Worm (Caenorhabditis elegans) whole organism, midembryonic: Measurements from ENCODE around the gene C09B8.4.

Experiments
- T22C8.4 ChIP-seq: fragments of 200-800 bp; sonication (Bioruptor generic); IDR thresholded peaks from 2 replicates; pipeline ENCODE4 v1.3.6; 2022; ENCODE audit warnings: missing genetic modification characterization, missing compliant biosample characterization
- cog-1 ChIP-seq: sonication (generic microtip); optimal IDR thresholded peaks from 2 replicates; lab custom pipeline; 2016; ENCODE audit warnings: missing genetic modification characterization, missing compliant biosample characterization
- flt-1 ChIP-seq: fragments of 200-800 bp; sonication (Bioruptor generic); IDR thresholded peaks from 2 replicates; pipeline ENCODE4 v1.3.6; 2022; ENCODE audit warnings: missing genetic modification characterization, missing compliant biosample characterization
- klf-2 ChIP-seq: fragments of 200-800 bp; sonication (Bioruptor generic); conservative IDR thresholded peaks from 2 replicates; pipeline ENCODE4 v1.3.6; 2022; ENCODE audit warnings: missing genetic modification reagents, missing genetic modification characterization, missing compliant biosample characterization
- med-1 ChIP-seq: sonication (generic microtip); optimal IDR thresholded peaks from 2 replicates; lab custom pipeline; 2017; ENCODE audit warnings: missing genetic modification characterization, mild to moderate bottlenecking, missing compliant biosample characterization, antibody characterized with exemption, missing genetic modification reagents; ENCODE audit not compliant: insufficient read depth
- ref-1 ChIP-seq: fragments of 200-800 bp; sonication (Bioruptor generic); conservative IDR thresholded peaks from 2 replicates; pipeline ENCODE4 v1.3.6; 2022; ENCODE audit warnings: missing genetic modification reagents, missing genetic modification characterization, missing compliant biosample characterization
- tab-1 ChIP-seq: fragments of 200-800 bp; sonication (Bioruptor generic); IDR thresholded peaks from 2 replicates; pipeline ENCODE4 v1.3.6; 2022; ENCODE audit warnings: missing genetic modification characterization, missing compliant biosample characterization
- ztf-23 ChIP-seq: fragments of 200-800 bp; sonication (Bioruptor generic); IDR thresholded peaks from 2 replicates; pipeline ENCODE4 v1.3.6; 2022; ENCODE audit warnings: missing genetic modification reagents, missing genetic modification characterization, missing compliant biosample characterization
- ztf-29 ChIP-seq: fragments of 200-800 bp; sonication (Bioruptor generic); IDR thresholded peaks from 2 replicates; pipeline ENCODE4 v1.3.6; 2022; ENCODE audit warnings: missing genetic modification reagents, missing genetic modification characterization, missing compliant biosample characterization

The C09B8.4 gene

DNA sequence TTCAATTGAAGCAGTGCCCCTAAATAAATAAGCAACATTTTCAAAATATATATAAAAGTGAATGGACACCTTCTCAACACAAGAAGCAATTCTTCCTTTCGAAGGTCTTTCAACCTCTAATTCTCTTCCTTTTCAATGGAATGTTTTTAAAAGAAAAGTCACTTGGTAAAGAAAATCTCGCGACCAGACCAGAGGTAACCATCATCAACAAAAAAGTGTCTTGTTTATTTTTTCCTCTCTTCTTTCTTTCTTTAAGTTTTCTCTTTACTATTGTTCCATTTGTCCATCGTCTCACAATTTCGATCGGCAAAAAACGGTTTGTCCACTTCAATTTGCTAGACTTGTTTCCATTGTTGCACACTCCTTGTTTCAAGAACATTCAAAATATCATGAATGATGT, 4.6 kb downstream of the C09B8.4 start, which contains the start of gene C09B8.8:
TSS of gene C09B8.8 (plus strand) at position 397 of the 400 bp plus-strand sequence.
- TF ChIP-seq ztf-29 = no peak
- TF ChIP-seq cog-1 (tag; lab: Kevin White, UChicago) = no peak
- no peak for TF ChIP-seq ztf-23 (GFP tag; lab: Robert Waterston, UW)
- TF ChIP-seq T22C8.4 = no peak
- no peak for TF ChIP-seq tab-1
- no peak for TF ChIP-seq klf-2 (GFP tag; lab: Robert Waterston, UW)
- no peak for TF ChIP-seq ref-1 (GFP tag; lab: Robert Waterston, UW)
- TF ChIP-seq flt-1 = no peak
- TF ChIP-seq med-1 (GFP tag; lab: Kevin White, UChicago) = no peak

DNA sequence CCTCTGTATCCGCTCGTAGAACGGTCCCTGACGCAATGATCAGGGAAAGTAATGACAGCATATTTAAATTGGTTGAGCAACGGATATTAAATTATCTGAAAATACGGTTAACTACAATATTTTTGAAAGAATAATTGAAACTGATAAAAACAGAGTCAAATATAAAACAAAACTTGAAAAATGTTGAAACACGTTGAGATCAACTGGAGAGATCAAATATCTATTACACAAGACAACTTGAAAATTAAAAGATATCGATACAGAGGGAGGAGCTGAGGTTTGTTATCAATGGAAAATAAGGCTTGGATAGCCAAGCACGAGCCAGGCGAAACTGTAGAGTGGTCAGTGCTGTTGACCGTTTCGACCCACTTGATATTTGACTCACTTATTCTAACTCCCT, 9.2 kb downstream of the C09B8.4 start, which contains the start of gene C09B8.3:
TSS of gene C09B8.3 (minus strand) at position 101 of the 400 bp plus-strand sequence.
- TF ChIP-seq T22C8.4 (no peak), ref-1 (GFP tag; lab: Robert Waterston, UW) (no peak), tab-1 (no peak), med-1 (GFP tag; lab: Kevin White, UChicago) (no peak), ztf-29 (no peak), cog-1 (tag; lab: Kevin White, UChicago) (no peak), klf-2 (GFP tag; lab: Robert Waterston, UW) (no peak), ztf-23 (GFP tag; lab: Robert Waterston, UW) (no peak), flt-1 (no peak)

DNA sequence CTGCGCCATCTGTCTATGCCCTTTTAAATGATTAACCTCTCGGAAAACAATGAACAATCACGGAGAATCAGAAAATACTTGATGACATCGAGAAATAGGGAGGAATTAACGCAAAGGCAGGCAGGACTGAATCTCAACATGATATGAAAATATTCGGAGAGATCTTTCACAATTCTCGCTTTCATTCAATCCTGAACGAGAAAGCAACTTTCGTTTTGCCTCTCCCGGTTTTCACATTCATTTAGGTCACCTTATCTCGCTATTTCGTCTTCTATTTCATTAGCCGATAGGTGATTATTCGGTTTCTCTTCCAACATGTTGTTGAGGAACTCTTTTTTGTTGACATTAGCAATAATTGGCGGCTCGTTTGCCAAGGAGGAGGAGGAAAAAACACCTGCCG, 15.4 kb downstream of the C09B8.4 start:
- TF ChIP-seq cog-1 (tag; lab: Kevin White, UChicago) = no peak
- no peak for TF ChIP-seq ref-1 (GFP tag; lab: Robert Waterston, UW)
- no peak for TF ChIP-seq T22C8.4
- no peak for TF ChIP-seq ztf-29
- TF ChIP-seq flt-1 = no peak
- no peak for TF ChIP-seq med-1 (GFP tag; lab: Kevin White, UChicago)
- no peak for TF ChIP-seq ztf-23 (GFP tag; lab: Robert Waterston, UW)
- no peak for TF ChIP-seq tab-1
- no peak for TF ChIP-seq klf-2 (GFP tag; lab: Robert Waterston, UW)

DNA sequence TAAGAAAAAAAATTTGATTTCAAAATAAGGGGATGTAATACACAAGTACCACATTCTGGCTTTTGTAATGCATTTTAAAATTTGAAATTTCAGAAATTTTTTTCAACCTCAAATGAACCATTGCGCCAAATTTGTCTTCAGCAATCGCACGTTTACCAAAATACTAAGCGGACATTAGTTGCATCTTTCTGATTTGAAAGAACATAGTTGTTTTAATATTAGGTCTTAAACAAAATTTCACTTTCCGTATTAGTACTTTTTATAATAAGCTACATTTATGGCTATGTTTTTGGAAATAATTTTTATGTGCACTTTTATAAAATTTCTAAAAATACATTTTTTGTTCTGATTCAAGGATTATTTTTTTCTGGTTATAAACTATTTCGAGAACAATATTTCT, 15.9 kb downstream of the C09B8.4 start, which contains the start of gene sups-1:
TSS of gene sups-1 (plus strand) at position 301 of the 400 bp plus-strand sequence.
- TF ChIP-seq flt-1 (no peak), cog-1 (tag; lab: Kevin White, UChicago) (no peak), T22C8.4 (no peak), ref-1 (GFP tag; lab: Robert Waterston, UW) (no peak), med-1 (GFP tag; lab: Kevin White, UChicago) (no peak), ztf-23 (GFP tag; lab: Robert Waterston, UW) (no peak), ztf-29 (no peak), klf-2 (GFP tag; lab: Robert Waterston, UW) (no peak), tab-1 (no peak)

- no peak for TF ChIP-seq flt-1
- no peak for TF ChIP-seq ref-1 (GFP tag; lab: Robert Waterston, UW)
- TF ChIP-seq ztf-23 (GFP tag; lab: Robert Waterston, UW) = no peak
- no peak for TF ChIP-seq ztf-29
- no peak for TF ChIP-seq klf-2 (GFP tag; lab: Robert Waterston, UW)
- TF ChIP-seq T22C8.4 = no peak
- no peak for TF ChIP-seq tab-1
Observed at ce11 chrX:6002479-6002878, 17.3 kb downstream of the C09B8.4 start.

- no peak for TF ChIP-seq ztf-23 (GFP tag; lab: Robert Waterston, UW)
- no peak for TF ChIP-seq klf-2 (GFP tag; lab: Robert Waterston, UW)
- no peak for TF ChIP-seq flt-1
- no peak for TF ChIP-seq ztf-29
Observed at ce11 chrX:6001432-6001831, 18.3 kb downstream of the C09B8.4 start, which contains the start of gene F22F4.4. TSS of gene F22F4.4 (minus strand) at chrX:6001532.

DNA sequence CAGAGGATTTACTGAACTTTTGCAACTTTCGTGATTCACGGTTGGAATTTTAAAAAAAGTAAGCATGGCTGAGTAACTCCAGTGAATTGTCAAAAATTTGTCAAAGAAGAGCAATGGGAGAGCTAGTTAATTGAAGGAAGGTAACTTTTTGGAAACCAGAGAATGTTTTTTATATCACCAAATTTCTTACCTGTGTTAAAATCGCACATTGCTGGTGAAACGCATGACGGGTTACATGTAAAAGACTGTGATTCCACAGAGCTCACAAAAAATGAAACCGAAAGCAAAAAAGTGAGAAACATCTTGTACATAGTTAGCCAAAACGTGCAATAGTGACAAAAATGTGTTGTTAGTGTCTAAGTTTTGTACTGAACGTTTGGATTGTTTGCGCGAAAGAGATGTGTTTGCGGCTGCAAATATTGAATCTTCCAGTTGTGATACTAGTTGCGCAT, 20.6 kb downstream of the C09B8.4 start, which contains the start of gene F22F4.9:
TSS of gene F22F4.9 (minus strand) at position 402 of the 452 bp plus-strand sequence.
- TF ChIP-seq cog-1 (tag; lab: Kevin White, UChicago) (no peak), med-1 (GFP tag; lab: Kevin White, UChicago) (no peak), flt-1 (no peak), ref-1 (GFP tag; lab: Robert Waterston, UW) (no peak), klf-2 (GFP tag; lab: Robert Waterston, UW) (no peak), ztf-23 (GFP tag; lab: Robert Waterston, UW) (no peak), tab-1 (no peak), T22C8.4 (no peak), ztf-29 (no peak)

DNA sequence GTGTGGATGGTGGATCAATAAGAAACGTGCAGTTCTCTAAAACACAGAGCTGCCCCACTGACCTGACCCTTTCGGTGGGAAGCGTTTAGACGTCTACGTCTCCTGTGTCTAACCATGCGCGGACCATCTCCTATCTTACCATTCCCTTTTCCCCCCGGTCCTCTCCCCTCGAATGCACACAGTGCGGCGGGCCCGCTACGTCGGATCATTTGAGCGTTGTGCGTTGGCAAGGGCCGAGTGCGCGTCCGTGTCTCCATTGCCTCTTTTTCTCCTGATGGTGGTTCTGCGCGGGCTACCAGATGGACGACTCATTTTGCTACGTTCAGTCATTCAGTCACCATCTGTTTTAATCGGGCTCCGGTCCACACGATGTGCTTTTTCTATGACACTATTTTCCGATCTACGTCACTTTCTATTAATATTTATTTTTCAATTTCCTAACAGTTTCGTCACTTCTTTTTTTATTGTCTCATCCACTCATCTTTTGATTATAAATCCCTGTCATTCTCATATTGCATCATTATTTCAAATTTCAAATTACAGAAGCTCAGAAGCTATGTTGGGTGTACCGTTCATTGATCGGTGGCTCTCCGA, 24.0 kb downstream of the C09B8.4 start, which contains the start of gene inx-3:
TSS of gene inx-3 (plus strand) at position 544 of the 594 bp plus-strand sequence.
- TF ChIP-seq T22C8.4 (0 out of 2 replicates have a peak, but pooled peaks have one; percentile 3), ztf-29 (no peak), tab-1 (peak; percentile 53; the same call in 1 of the 2 replicates), ref-1 (GFP tag; lab: Robert Waterston, UW) (no peak), flt-1 (0 out of 2 replicates have a peak, but pooled peaks have one; percentile 4), med-1 (GFP tag; lab: Kevin White, UChicago) (no peak), cog-1 (tag; lab: Kevin White, UChicago) (no peak), ztf-23 (GFP tag; lab: Robert Waterston, UW) (0 out of 2 replicates have a peak, but pooled peaks have one; percentile 55), klf-2 (GFP tag; lab: Robert Waterston, UW) (no peak)

DNA sequence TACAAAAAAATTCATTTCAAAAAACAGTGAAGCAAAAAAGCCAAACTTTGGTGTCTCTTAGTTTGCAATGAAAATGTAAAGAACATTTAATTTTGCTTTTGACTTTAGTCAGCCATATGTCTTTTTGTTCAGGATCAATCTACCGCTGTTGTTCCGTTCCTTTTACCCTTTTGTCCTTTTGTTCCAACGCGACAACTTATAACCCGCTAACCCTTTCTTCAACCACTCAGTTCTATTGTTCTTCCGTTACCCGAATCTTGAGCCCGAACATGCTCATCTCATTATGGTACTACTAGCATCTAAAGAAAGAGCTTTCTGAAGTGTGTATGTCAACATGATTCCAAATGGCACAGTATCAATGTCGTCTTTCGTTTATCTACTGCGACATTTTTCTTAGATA, 25.7 kb downstream of the C09B8.4 start:
- TF ChIP-seq T22C8.4 = no peak
- no peak for TF ChIP-seq ztf-29
- TF ChIP-seq klf-2 (GFP tag; lab: Robert Waterston, UW) = no peak
- no peak for TF ChIP-seq tab-1
- TF ChIP-seq ref-1 (GFP tag; lab: Robert Waterston, UW) = no peak
- TF ChIP-seq cog-1 (tag; lab: Kevin White, UChicago) = no peak
- no peak for TF ChIP-seq med-1 (GFP tag; lab: Kevin White, UChicago)
- no peak for TF ChIP-seq ztf-23 (GFP tag; lab: Robert Waterston, UW)
- TF ChIP-seq flt-1 = no peak
